Worm (Caenorhabditis elegans): ENCODE data around the gene F53F1.4.

F53F1.4 gene

DNA sequence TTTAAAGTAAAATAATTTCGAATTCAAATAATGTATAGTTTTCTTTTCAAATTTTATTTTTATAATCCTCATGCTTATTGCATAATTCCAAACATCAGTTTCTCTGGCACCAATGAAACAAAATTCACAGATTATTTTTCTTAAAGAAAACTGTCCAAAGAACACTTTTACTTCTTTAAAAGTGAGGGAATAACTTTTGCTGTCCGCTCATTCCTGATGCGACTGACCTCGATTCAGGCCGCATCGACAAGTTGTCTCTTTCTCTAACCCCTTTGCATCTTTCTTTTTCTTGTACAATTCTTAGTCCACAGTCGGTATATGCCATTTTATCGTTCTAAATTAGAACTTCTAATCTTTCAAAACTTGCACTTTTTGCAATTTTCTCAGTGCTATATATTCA, 4.4 kb upstream of the F53F1.4 start, which contains the start of gene F53F1.2:
F53F1.2 (plus strand) TSS at position 306 of the 400 bp plus-strand sequence.
- no peak for TF ChIP-seq C34F6.9 (tag; optimal IDR thresholded peaks at IDR 0.05)
- no peak for TF ChIP-seq peb-1 (tag; optimal IDR thresholded peaks at IDR 0.05)
- TF ChIP-seq sem-4 (tag; optimal IDR thresholded peaks at IDR 0.05), result no peak
- TF ChIP-seq nhr-12 (tag; optimal IDR thresholded peaks at IDR 0.05), result no peak
- TF ChIP-seq nhr-21 (tag; optimal IDR thresholded peaks at IDR 0.05), result no peak
- peak; percentile 80 for TF ChIP-seq blmp-1 (tag; optimal IDR thresholded peaks at IDR 0.05; ENCODE audit: insufficient read depth)
- no peak for TF ChIP-seq elt-3 (tag; optimal IDR thresholded peaks at IDR 0.05)
- no peak for TF ChIP-seq nhr-25 (tag; optimal IDR thresholded peaks at IDR 0.05)

DNA sequence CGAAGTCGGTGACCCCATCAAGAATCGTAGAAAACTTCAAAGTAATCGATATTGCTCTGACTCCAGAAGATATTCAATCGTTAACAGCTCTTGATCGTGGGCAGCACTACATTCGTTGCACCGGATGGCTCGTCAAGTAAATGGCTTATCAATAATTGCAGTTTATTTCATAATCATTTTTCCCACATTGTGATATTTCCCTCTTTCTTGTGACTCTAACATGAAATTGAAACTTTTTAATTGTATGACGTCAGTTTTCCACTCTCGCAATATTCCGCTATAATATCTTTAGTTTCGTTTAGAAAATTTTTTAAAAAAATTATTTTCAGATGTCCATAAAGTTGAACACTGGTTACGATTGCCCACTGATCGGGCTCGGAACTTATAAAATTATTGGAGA, 3.0 kb upstream of the F53F1.4 start, which contains the start of gene F53F1.3:
F53F1.3 (plus strand) TSS at position 330 of the 400 bp plus-strand sequence.
- TF ChIP-seq fos-1 (tag; optimal IDR thresholded peaks at IDR 0.05) (peak; percentile 67), nhr-6 (tag; optimal IDR thresholded peaks at IDR 0.05) (no peak)

DNA sequence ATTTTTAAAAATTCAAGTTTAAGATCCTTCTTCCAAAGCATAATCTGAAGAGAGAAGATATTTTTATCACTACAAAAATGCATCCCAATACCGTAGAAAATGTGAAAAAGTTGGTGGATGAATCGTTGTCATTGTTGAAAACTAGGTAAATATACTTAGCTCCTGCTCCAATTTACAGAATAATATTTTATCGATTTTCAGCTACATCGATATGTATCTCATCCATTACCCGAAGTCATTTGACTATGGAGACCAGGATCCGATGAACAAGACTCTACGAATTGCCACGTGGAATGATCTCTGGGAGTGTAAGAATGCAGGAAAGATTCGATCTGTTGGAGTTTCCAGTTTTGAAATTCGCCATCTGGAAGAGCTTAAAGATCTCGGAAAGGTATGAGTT, 2.4 kb upstream of the F53F1.4 start:
- no peak for TF ChIP-seq mdl-1 (tag; optimal IDR thresholded peaks at IDR 0.05)
- no peak for TF ChIP-seq ztf-4 (tag; optimal IDR thresholded peaks at IDR 0.05)
- TF ChIP-seq fos-1 (tag; optimal IDR thresholded peaks at IDR 0.05), result no peak
- TF ChIP-seq F13H6.1 (tag; optimal IDR thresholded peaks at IDR 0.05), result no peak
- no peak for TF ChIP-seq unc-62 (GFP tag; optimal IDR thresholded peaks at IDR 0.05)
- TF ChIP-seq ceh-16 (tag; optimal IDR thresholded peaks at IDR 0.05), result no peak
- TF ChIP-seq snpc-4 (tag; optimal IDR thresholded peaks at IDR 0.05), result no peak
- no peak for TF ChIP-seq skn-1 (tag; optimal IDR thresholded peaks at IDR 0.05)
- TF ChIP-seq Y55F3AM.14 (GFP tag; optimal IDR thresholded peaks at IDR 0.05), result no peak
- no peak for TF ChIP-seq unc-55 (GFP tag; optimal IDR thresholded peaks at IDR 0.05)

DNA sequence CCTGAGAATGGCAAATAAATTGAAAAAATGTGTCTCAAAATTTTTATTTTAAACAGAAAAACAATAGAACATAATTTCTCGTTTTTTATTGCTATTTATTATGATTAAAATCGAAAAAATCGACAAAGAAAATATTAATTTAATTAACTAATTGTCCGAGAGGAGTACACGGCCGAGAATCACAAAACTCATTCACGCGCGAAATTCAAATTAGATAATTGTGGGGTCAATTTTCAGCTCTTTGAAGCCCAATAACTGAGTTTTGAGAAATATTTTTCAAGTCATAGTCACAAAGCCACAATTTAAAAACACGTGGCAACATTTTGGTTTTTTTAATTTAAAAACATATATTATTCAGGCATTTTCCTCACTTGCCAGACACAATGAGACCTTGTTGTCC, 1.8 kb upstream of the F53F1.4 start:
- TF ChIP-seq gmeb-1 (tag; optimal IDR thresholded peaks at IDR 0.05), result peak; percentile 82
- TF ChIP-seq mbf-1 (tag; optimal IDR thresholded peaks at IDR 0.05), result no peak
- no peak for TF ChIP-seq sem-4 (tag; optimal IDR thresholded peaks at IDR 0.05)
- no peak for TF ChIP-seq zag-1 (tag; optimal IDR thresholded peaks at IDR 0.05)
- TF ChIP-seq ztf-1 (GFP tag; conservative IDR thresholded peaks at IDR 0.05), result no peak
- no peak for TF ChIP-seq peb-1 (tag; optimal IDR thresholded peaks at IDR 0.05)
- TF ChIP-seq elt-3 (tag; optimal IDR thresholded peaks at IDR 0.05), result no peak
- TF ChIP-seq mdl-1 (tag; optimal IDR thresholded peaks at IDR 0.05), result no peak
- TF ChIP-seq sma-3 (GFP tag; optimal IDR thresholded peaks at IDR 0.05), result peak; percentile 36
- no peak for TF ChIP-seq elt-1 (tag; optimal IDR thresholded peaks at IDR 0.05)
- no peak for TF ChIP-seq unc-39 (tag; optimal IDR thresholded peaks at IDR 0.05)
- no peak for TF ChIP-seq ztf-4 (tag; optimal IDR thresholded peaks at IDR 0.05)
- peak; percentile 34 for TF ChIP-seq sma-9 (GFP tag; optimal IDR thresholded peaks at IDR 0.05)
- no peak for TF ChIP-seq sma-9 (tag; optimal IDR thresholded peaks at IDR 0.05)
- TF ChIP-seq egl-27 (tag; optimal IDR thresholded peaks at IDR 0.05), result no peak
- no peak for TF ChIP-seq aly-2 (tag; optimal IDR thresholded peaks at IDR 0.05)
- TF ChIP-seq skn-1 (tag; optimal IDR thresholded peaks at IDR 0.05), result no peak
- no peak for TF ChIP-seq nhr-12 (tag; optimal IDR thresholded peaks at IDR 0.05)
- no peak for TF ChIP-seq fos-1 (tag; optimal IDR thresholded peaks at IDR 0.05)
- no peak for TF ChIP-seq nhr-77 (tag; optimal IDR thresholded peaks at IDR 0.05)
- TF ChIP-seq nhr-6 (tag; optimal IDR thresholded peaks at IDR 0.05), result no peak
- TF ChIP-seq nhr-11 (tag; optimal IDR thresholded peaks at IDR 0.05), result no peak
- TF ChIP-seq nhr-237 (tag; optimal IDR thresholded peaks at IDR 0.05), result no peak
- peak; percentile 9 for TF ChIP-seq C34F6.9 (tag; optimal IDR thresholded peaks at IDR 0.05)
- TF ChIP-seq lin-11 (tag; optimal IDR thresholded peaks at IDR 0.05), result no peak
- TF ChIP-seq dmd-4 (tag; optimal IDR thresholded peaks at IDR 0.05), result no peak
- no peak for TF ChIP-seq nhr-10 (tag; optimal IDR thresholded peaks at IDR 0.05)
- no peak for TF ChIP-seq lin-13 (GFP tag; optimal IDR thresholded peaks at IDR 0.05)
- TF ChIP-seq snpc-4 (tag; optimal IDR thresholded peaks at IDR 0.05), result no peak
- TF ChIP-seq lin-39 (tag; optimal IDR thresholded peaks at IDR 0.05), result no peak
- no peak for TF ChIP-seq unc-55 (GFP tag; optimal IDR thresholded peaks at IDR 0.05)
- no peak for TF ChIP-seq blmp-1 (tag; optimal IDR thresholded peaks at IDR 0.05; ENCODE audit: insufficient read depth)
- no peak for TF ChIP-seq R02D3.7 (tag; optimal IDR thresholded peaks at IDR 0.05)
- no peak for TF ChIP-seq ceh-16 (tag; optimal IDR thresholded peaks at IDR 0.05)
- no peak for TF ChIP-seq crh-2 (tag; optimal IDR thresholded peaks at IDR 0.05)
- no peak for TF ChIP-seq ama-1 (optimal IDR thresholded peaks at IDR 0.05)
- TF ChIP-seq ztf-11 (tag; optimal IDR thresholded peaks at IDR 0.05), result no peak
- peak in 1 of 2 experiments; percentile 50 for TF ChIP-seq lsy-2 (tag; optimal IDR thresholded peaks at IDR 0.05)
- peak; percentile 36 for TF ChIP-seq nhr-25 (tag; optimal IDR thresholded peaks at IDR 0.05)
